Worm (Caenorhabditis elegans): Measurements from ENCODE around the gene ver-1.

- TF ChIP-seq unc-98 (GFP tag; IDR thresholded peaks at IDR 0.05) (no peak), elt-2 (tag; optimal IDR thresholded peaks at IDR 0.05) (no peak), mep-1 (tag; optimal IDR thresholded peaks at IDR 0.05) (no peak), egl-27 (tag; optimal IDR thresholded peaks at IDR 0.05) (no peak), aha-1 (tag; optimal IDR thresholded peaks at IDR 0.05) (no peak), hlh-17 (GFP tag; optimal IDR thresholded peaks at IDR 0.05; ENCODE audit: borderline replicate concordance) (no peak), zag-1 (tag; optimal IDR thresholded peaks at IDR 0.05) (no peak), ztf-4 (tag; optimal IDR thresholded peaks at IDR 0.05) (no peak), snpc-4 (tag; optimal IDR thresholded peaks at IDR 0.05) (no peak), skn-1 (tag; optimal IDR thresholded peaks at IDR 0.05) (no peak)
Observed at ce11 chrIII:171617-172016, 15.0 kb downstream of the ver-1 start, which contains the start of the genes F40G9.9 and F40G9.12.
